Fruit fly (Drosophila melanogaster) S2 (cell line): Measurements from ENCODE around the gene Arr2.

Experiments
- CG8478 ChIP-seq: fragments of >200 bp; optimal IDR thresholded peaks from 2 replicates; lab custom pipeline; 2018
- CTCF ChIP-seq, 2 experiments: fragments of >200 bp; optimal IDR thresholded peaks; 2 replicates each; lab custom pipeline; 2018

DNA sequence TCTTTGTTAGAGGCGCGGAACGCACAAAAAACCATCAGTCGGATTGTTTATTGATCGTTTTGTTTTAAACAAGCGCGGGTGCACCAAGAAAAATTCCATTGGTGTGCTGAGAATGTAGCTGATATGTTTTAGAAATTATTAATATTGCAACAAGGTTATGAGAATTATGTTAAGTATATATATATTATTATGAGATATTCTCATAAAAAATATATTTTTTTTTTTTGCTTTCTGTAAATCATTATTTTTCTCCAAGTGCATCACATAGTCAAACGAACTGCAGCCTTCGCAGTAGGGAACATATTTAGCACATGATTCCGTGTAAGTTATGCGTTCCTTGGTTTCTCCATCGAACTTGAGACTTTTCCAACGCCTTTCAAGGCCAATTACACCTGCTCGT, 19.8 kb downstream of the Arr2 start:
- TF ChIP-seq CTCF (optimal IDR thresholded peaks at IDR 0.05; lab: Kevin White, UChicago) (no peak), CG8478 (lab: Kevin White, UChicago) (no peak)
